Worm (Caenorhabditis elegans) whole organism, L1 larva: ENCODE measurements around the gene spc-2.

Experiments used
- C04F5.9 ChIP-seq: sonication (generic microtip); optimal IDR thresholded peaks from 2 replicates; lab custom pipeline; 2016; ENCODE audit warnings: missing genetic modification characterization, missing compliant biosample characterization
- F16B12.6 ChIP-seq: fragments of 150-350 bp; optimal IDR thresholded peaks from 2 replicates; lab custom pipeline; 2014; ENCODE audit warnings: missing biosample characterization, missing genetic modification characterization
- aly-2 ChIP-seq: fragments of 150-350 bp; optimal IDR thresholded peaks from 2 replicates; lab custom pipeline; 2014; ENCODE audit warnings: missing biosample characterization, missing genetic modification characterization
- ceh-82 ChIP-seq, 3 experiments: fragments of 150-350 bp in 1 of 3; sonication (generic microtip) in 2 of 3; optimal IDR thresholded peaks; 2 replicates each; lab custom pipeline; 2014 to 2017; ENCODE audit warnings: missing biosample characterization in 3 of 3, missing genetic modification characterization in 3 of 3
- dpl-1 ChIP-seq, 3 experiments: fragments of 150-350 bp in 2 of 3; sonication (generic microtip) in 1 of 3; optimal IDR thresholded peaks; 2 replicates each; lab custom pipeline; 2014 to 2017; ENCODE audit warnings: missing biosample characterization in 3 of 3, missing genetic modification characterization in 3 of 3, missing genetic modification reagents in 3 of 3
- dsc-1 ChIP-seq: sonication (generic microtip); optimal IDR thresholded peaks from 2 replicates; lab custom pipeline; 2016; ENCODE audit warnings: mild to moderate bottlenecking, missing genetic modification characterization, missing compliant biosample characterization
- efl-1 ChIP-seq, 4 experiments: fragments of 150-350 bp; optimal IDR thresholded peaks in 3 of 4; peaks in 1 of 4; 1 replicate in 1 of 4; 2 replicates in 3 of 4; lab custom pipeline; 2014; ENCODE audit warnings: missing biosample characterization in 2 of 4, missing genetic modification characterization in 2 of 4, missing genetic modification reagents in 2 of 4
- egl-13 ChIP-seq: sonication (generic microtip); optimal IDR thresholded peaks from 2 replicates; lab custom pipeline; 2016; ENCODE audit warnings: missing genotype, missing genetic modification reagents, missing genetic modification characterization, missing compliant biosample characterization
- egl-27 ChIP-seq, 2 experiments: fragments of 150-350 bp in 1 of 2; sonication (generic microtip); optimal IDR thresholded peaks; 3 replicates each; lab custom pipeline; 2017 to 2018; ENCODE audit warnings: missing biosample characterization in 2 of 2, missing genetic modification characterization in 2 of 2, missing genetic modification reagents in 2 of 2
- elt-3 ChIP-seq, 6 experiments: fragments of 150-350 bp in 1 of 6; sonication (generic microtip); optimal IDR thresholded peaks; 2 replicates each; lab custom pipeline; 2017 to 2018; ENCODE audit warnings: missing biosample characterization in 6 of 6, missing genetic modification characterization in 6 of 6, inconsistent platforms in 1 of 6
- fkh-10 ChIP-seq: sonication (generic microtip); optimal IDR thresholded peaks from 2 replicates; lab custom pipeline; 2017; ENCODE audit warnings: missing biosample characterization, missing genetic modification reagents, missing genetic modification characterization
- fkh-8 ChIP-seq: sonication (generic microtip); optimal IDR thresholded peaks from 2 replicates; lab custom pipeline; 2016; ENCODE audit warnings: mild to moderate bottlenecking, missing genetic modification characterization, missing compliant biosample characterization
- hlh-17 ChIP-seq: fragments of 200-800 bp; sonication (Bioruptor generic); optimal IDR thresholded peaks from 2 replicates; lab custom pipeline; 2018; ENCODE audit warnings: missing genetic modification characterization, mild to moderate bottlenecking, missing compliant biosample characterization, moderate library complexity, borderline replicate concordance
- hlh-4 ChIP-seq: sonication (generic microtip); optimal IDR thresholded peaks from 2 replicates; lab custom pipeline; 2016; ENCODE audit warnings: mild to moderate bottlenecking, missing genetic modification characterization, missing compliant biosample characterization
- hpl-2 ChIP-seq: fragments of 150-350 bp; optimal IDR thresholded peaks from 2 replicates; lab custom pipeline; 2014; ENCODE audit warnings: missing biosample characterization, missing genetic modification reagents, missing genetic modification characterization
- isw-1 ChIP-seq: fragments of 200-800 bp; sonication (Bioruptor generic); IDR thresholded peaks from 2 replicates; pipeline ENCODE4 v1.3.6; 2022; ENCODE audit warnings: missing genetic modification characterization, missing compliant biosample characterization
- lin-14 ChIP-seq: fragments of 200-800 bp; sonication (Bioruptor generic); optimal IDR thresholded peaks from 2 replicates; lab custom pipeline; 2018; ENCODE audit warnings: mild to moderate bottlenecking, missing genetic modification characterization, moderate library complexity, missing compliant biosample characterization
- lin-15B ChIP-seq: fragments of 150-350 bp; sonication (generic microtip); optimal IDR thresholded peaks from 3 replicates; lab custom pipeline; 2014; ENCODE audit warnings: missing biosample characterization, missing genetic modification characterization
- lir-3 ChIP-seq: sonication (generic microtip); optimal IDR thresholded peaks from 2 replicates; lab custom pipeline; 2016; ENCODE audit warnings: mild to moderate bottlenecking, missing genetic modification characterization, moderate library complexity, missing compliant biosample characterization; ENCODE audit not compliant: poor library complexity
- lsy-2 ChIP-seq, 2 experiments: fragments of 150-350 bp; optimal IDR thresholded peaks; 2 replicates each; lab custom pipeline; 2014; ENCODE audit warnings: missing biosample characterization in 2 of 2, missing genetic modification characterization in 2 of 2
- mab-9 ChIP-seq: fragments of 200-800 bp; sonication (Bioruptor generic); IDR thresholded peaks from 2 replicates; pipeline ENCODE4 v1.3.6; 2022; ENCODE audit warnings: missing genetic modification reagents, missing genetic modification characterization, missing compliant biosample characterization
- mef-2 ChIP-seq: fragments of 150-350 bp; optimal IDR thresholded peaks from 2 replicates; lab custom pipeline; 2014; ENCODE audit warnings: missing biosample characterization, missing genetic modification characterization
- nhr-11 ChIP-seq: fragments of 150-350 bp; optimal IDR thresholded peaks from 2 replicates; lab custom pipeline; 2014; ENCODE audit warnings: missing biosample characterization, missing genetic modification characterization
- nhr-19 ChIP-seq: fragments of 200-800 bp; sonication (Bioruptor generic); conservative IDR thresholded peaks from 2 replicates; pipeline ENCODE4 v1.3.6; 2022; ENCODE audit warnings: missing genetic modification characterization, missing compliant biosample characterization
- nhr-20 ChIP-seq: sonication (generic microtip); optimal IDR thresholded peaks from 2 replicates; lab custom pipeline; 2016; ENCODE audit warnings: mild to moderate bottlenecking, missing genetic modification characterization, missing compliant biosample characterization
- nhr-237 ChIP-seq: fragments of 150-350 bp; optimal IDR thresholded peaks from 2 replicates; lab custom pipeline; 2014; ENCODE audit warnings: missing biosample characterization, missing genetic modification characterization
- nhr-77 ChIP-seq: fragments of 150-350 bp; optimal IDR thresholded peaks from 2 replicates; lab custom pipeline; 2014; ENCODE audit warnings: missing biosample characterization, missing genetic modification characterization
- nhr-90 ChIP-seq: sonication (generic microtip); optimal IDR thresholded peaks from 2 replicates; lab custom pipeline; 2016; ENCODE audit warnings: mild to moderate bottlenecking, missing genetic modification characterization, missing compliant biosample characterization; ENCODE audit not compliant: poor library complexity
- pax-3 ChIP-seq: fragments of 200-800 bp; sonication (Bioruptor generic); optimal IDR thresholded peaks from 2 replicates; lab custom pipeline; 2018; ENCODE audit warnings: mild to moderate bottlenecking, missing genetic modification characterization, moderate library complexity, missing compliant biosample characterization
- rnt-1 ChIP-seq: sonication (generic microtip); optimal IDR thresholded peaks from 2 replicates; lab custom pipeline; 2016; ENCODE audit warnings: mild to moderate bottlenecking, missing genetic modification characterization, moderate library complexity, missing compliant biosample characterization
- skn-1 ChIP-seq: fragments of 150-350 bp; optimal IDR thresholded peaks from 2 replicates; lab custom pipeline; 2014; ENCODE audit warnings: missing biosample characterization, missing genetic modification characterization
- snpc-4 ChIP-seq: fragments of 150-350 bp; optimal IDR thresholded peaks from 2 replicates; lab custom pipeline; 2014; ENCODE audit warnings: missing biosample characterization, missing genetic modification characterization
- snu-23 ChIP-seq: sonication (generic microtip); optimal IDR thresholded peaks from 2 replicates; lab custom pipeline; 2016; ENCODE audit warnings: missing genetic modification characterization, missing compliant biosample characterization
- sox-4 ChIP-seq: sonication (generic microtip); optimal IDR thresholded peaks from 2 replicates; lab custom pipeline; 2016; ENCODE audit warnings: missing genetic modification characterization, missing compliant biosample characterization
- sptf-1 ChIP-seq: fragments of 150-350 bp; optimal IDR thresholded peaks from 2 replicates; lab custom pipeline; 2014; ENCODE audit warnings: missing biosample characterization, missing genetic modification characterization
- swsn-7 ChIP-seq: sonication (generic microtip); optimal IDR thresholded peaks from 2 replicates; lab custom pipeline; 2016; ENCODE audit warnings: missing genetic modification characterization, missing compliant biosample characterization
- tbx-2 ChIP-seq: sonication (generic microtip); optimal IDR thresholded peaks from 2 replicates; lab custom pipeline; 2016; ENCODE audit warnings: missing genetic modification characterization, missing compliant biosample characterization
- tlp-1 ChIP-seq: fragments of 150-350 bp; optimal IDR thresholded peaks from 2 replicates; lab custom pipeline; 2014; ENCODE audit warnings: missing biosample characterization, missing genetic modification characterization
- unc-130 ChIP-seq: fragments of 150-350 bp; optimal IDR thresholded peaks from 2 replicates; lab custom pipeline; 2017; ENCODE audit warnings: missing biosample characterization, missing genetic modification characterization, inconsistent platforms
- unc-86 ChIP-seq: sonication (generic microtip); optimal IDR thresholded peaks from 2 replicates; lab custom pipeline; 2016; ENCODE audit warnings: missing genetic modification characterization, missing compliant biosample characterization
- unc-98 ChIP-seq: fragments of 200-800 bp; sonication (Bioruptor generic); IDR thresholded peaks from 2 replicates; pipeline ENCODE4 v1.3.6; 2022; ENCODE audit warnings: missing genetic modification characterization, missing compliant biosample characterization
- vab-15 ChIP-seq: sonication (generic microtip); optimal IDR thresholded peaks from 2 replicates; lab custom pipeline; 2017; ENCODE audit warnings: missing genotype, mild to moderate bottlenecking, missing genetic modification characterization, missing compliant biosample characterization
- xbp-1 ChIP-seq: sonication (generic microtip); optimal IDR thresholded peaks from 2 replicates; lab custom pipeline; 2016; ENCODE audit warnings: missing genetic modification characterization, missing compliant biosample characterization
- zag-1 ChIP-seq: fragments of 150-350 bp; optimal IDR thresholded peaks from 2 replicates; lab custom pipeline; 2014; ENCODE audit warnings: missing biosample characterization, missing genetic modification characterization
- ztf-4 ChIP-seq: fragments of 150-350 bp; optimal IDR thresholded peaks from 2 replicates; lab custom pipeline; 2014; ENCODE audit warnings: missing biosample characterization, missing genetic modification characterization

Gene spc-2

ce11 chrIII:8191695-8192094 lies 10.0 kb downstream of the spc-2 start, which contains the start of gene C50C3.1:
TSS of gene C50C3.1 (plus strand) at chrIII:8191995.
- peak in 1 of 2 experiments; percentile 17 for TF ChIP-seq efl-1 (optimal IDR thresholded peaks at IDR 0.05; lab: Kevin White, UChicago)
- no peak for TF ChIP-seq efl-1 (GFP tag; optimal IDR thresholded peaks at IDR 0.05 in 1 of 2; lab: Kevin White, UChicago)
- no peak for TF ChIP-seq rnt-1 (tag; lab: Kevin White, UChicago)

- TF ChIP-seq zag-1, result no peak
- TF ChIP-seq tlp-1 (tag; lab: Kevin White, UChicago), result no peak
- TF ChIP-seq aly-2 (tag; lab: Kevin White, UChicago), result no peak
- no peak for TF ChIP-seq egl-13 (tag; lab: Kevin White, UChicago)
- no peak for TF ChIP-seq nhr-90 (tag; lab: Kevin White, UChicago)
- TF ChIP-seq mef-2 (tag; lab: Kevin White, UChicago), result no peak
- TF ChIP-seq lin-14 (GFP tag; lab: Kevin White, UChicago), result no peak
- no peak for TF ChIP-seq unc-130
- no peak for TF ChIP-seq snu-23 (GFP tag; lab: Kevin White, UChicago)
- no peak for TF ChIP-seq sox-4 (tag; lab: Kevin White, UChicago)
Observed at ce11 chrIII:8199060-8199459, 17.4 kb downstream of the spc-2 start.

ce11 chrIII:8201117-8201516 lies 19.4 kb downstream of the spc-2 start, which contains the start of gene unc-36:
TSS of gene unc-36 (minus strand) at chrIII:8201217.
- TF ChIP-seq C04F5.9 (tag; lab: Kevin White, UChicago) (no peak), snpc-4 (tag; lab: Kevin White, UChicago) (no peak), swsn-7 (tag; lab: Kevin White, UChicago) (no peak), tbx-2 (tag; lab: Kevin White, UChicago) (no peak), lin-15B (no peak), mab-9 (GFP tag; lab: Robert Waterston, UW) (no peak), fkh-8 (no peak), ceh-82 (tag; optimal IDR thresholded peaks at IDR 0.05; lab: Kevin White, UChicago) (no peak), hlh-4 (no peak), xbp-1 (tag; lab: Kevin White, UChicago) (no peak), hlh-17 (GFP tag; lab: Kevin White, UChicago) (no peak), sptf-1 (tag; lab: Kevin White, UChicago) (no peak), isw-1 (GFP tag; lab: Robert Waterston, UW) (no peak), vab-15 (tag; lab: Kevin White, UChicago) (no peak)

ce11 chrIII:8201760-8202159 lies 20.1 kb downstream of the spc-2 start:
- TF ChIP-seq egl-13 (tag; lab: Kevin White, UChicago) (peak; percentile 58), fkh-10 (GFP tag; lab: Kevin White, UChicago) (peak; percentile 30), nhr-77 (tag; lab: Kevin White, UChicago) (no peak), efl-1 (optimal IDR thresholded peaks at IDR 0.05; lab: Kevin White, UChicago) (peak; percentile 46 to 48), efl-1 (GFP tag; optimal IDR thresholded peaks at IDR 0.05 in 1 of 2; lab: Kevin White, UChicago) (peak; percentile 38 to 86), pax-3 (tag; lab: Kevin White, UChicago) (peak; percentile 42), skn-1 (tag; lab: Kevin White, UChicago) (peak; percentile 42), nhr-11 (no peak), ceh-82 (tag; optimal IDR thresholded peaks at IDR 0.05; lab: Kevin White, UChicago) (peak in 2 of 3 experiments; percentile 17 to 55), sptf-1 (tag; lab: Kevin White, UChicago) (no peak), unc-98 (0 out of 2 replicates have a peak, but pooled peaks have one; percentile 10), mef-2 (tag; lab: Kevin White, UChicago) (no peak), egl-27 (tag; optimal IDR thresholded peaks at IDR 0.05; lab: Kevin White, UChicago) (no peak), unc-86 (tag; lab: Kevin White, UChicago) (peak; percentile 60), elt-3 (tag; optimal IDR thresholded peaks at IDR 0.05; lab: Kevin White, UChicago) (no peak), nhr-19 (GFP tag; lab: Robert Waterston, UW) (peak; percentile 49), dsc-1 (tag; lab: Kevin White, UChicago) (peak; percentile 76), fkh-8 (peak; percentile 79), tbx-2 (tag; lab: Kevin White, UChicago) (peak; percentile 55), ztf-4 (tag; lab: Kevin White, UChicago) (peak; percentile 25), F16B12.6 (tag; lab: Kevin White, UChicago) (peak; percentile 30), lin-14 (GFP tag; lab: Kevin White, UChicago) (peak; percentile 94), hpl-2 (no peak), nhr-20 (tag; lab: Kevin White, UChicago) (peak; percentile 26), lsy-2 (tag; optimal IDR thresholded peaks at IDR 0.05; lab: Kevin White, UChicago) (peak; percentile 52 to 57), nhr-237 (tag; lab: Kevin White, UChicago) (no peak), lir-3 (tag; lab: Kevin White, UChicago) (peak; percentile 19), rnt-1 (tag; lab: Kevin White, UChicago) (peak; percentile 45), dpl-1 (GFP tag; optimal IDR thresholded peaks at IDR 0.05; lab: Kevin White, UChicago) (peak in 1 of 3 experiments; percentile 32)
